Worm (Caenorhabditis elegans) whole organism, L2 larva: ENCODE measurements around the gene C18H7.1.

Experiments used
- egl-27 ChIP-seq: sonication (generic microtip); optimal IDR thresholded peaks from 3 replicates; lab custom pipeline; 2017; ENCODE audit warnings: missing biosample characterization, missing genetic modification reagents, missing genetic modification characterization
- elt-1 ChIP-seq: fragments of 150-350 bp; optimal IDR thresholded peaks from 2 replicates; lab custom pipeline; 2014; ENCODE audit warnings: missing biosample characterization, missing genetic modification characterization
- lin-13 ChIP-seq: fragments of 150-350 bp; optimal IDR thresholded peaks from 2 replicates; lab custom pipeline; 2014; ENCODE audit warnings: missing biosample characterization, missing genetic modification reagents, missing genetic modification characterization
- lsy-2 ChIP-seq, 2 experiments: fragments of 150-350 bp in 1 of 2; sonication (generic microtip) in 1 of 2; optimal IDR thresholded peaks; 2 replicates each; lab custom pipeline; 2014 to 2017; ENCODE audit warnings: missing biosample characterization in 2 of 2, missing genetic modification characterization in 2 of 2
- nhr-10 ChIP-seq: sonication (generic microtip); optimal IDR thresholded peaks from 2 replicates; lab custom pipeline; 2017; ENCODE audit warnings: missing biosample characterization, missing genetic modification characterization
- nhr-12 ChIP-seq: fragments of 150-350 bp; optimal IDR thresholded peaks from 2 replicates; lab custom pipeline; 2014; ENCODE audit warnings: missing biosample characterization, missing genetic modification characterization
- nhr-237 ChIP-seq: fragments of 150-350 bp; optimal IDR thresholded peaks from 2 replicates; lab custom pipeline; 2014; ENCODE audit warnings: missing biosample characterization, missing genetic modification characterization
- nhr-77 ChIP-seq: fragments of 150-350 bp; optimal IDR thresholded peaks from 2 replicates; lab custom pipeline; 2014; ENCODE audit warnings: missing biosample characterization, missing genetic modification characterization

- TF ChIP-seq nhr-77 (tag; lab: Kevin White, UChicago): no peak
- no peak for TF ChIP-seq elt-1 (tag; lab: Kevin White, UChicago)
- TF ChIP-seq nhr-237 (tag; lab: Kevin White, UChicago): no peak
- no peak for TF ChIP-seq nhr-12 (tag; lab: Kevin White, UChicago)
- no peak for TF ChIP-seq lsy-2 (tag; optimal IDR thresholded peaks at IDR 0.05; lab: Kevin White, UChicago)
- no peak for TF ChIP-seq nhr-10 (tag; lab: Kevin White, UChicago)
- no peak for TF ChIP-seq lin-13 (GFP tag; lab: Kevin White, UChicago)
- TF ChIP-seq egl-27: no peak
Measured at ce11 chrIV:587729-588128, 27.6 kb upstream of the C18H7.1 start, which contains the start of gene C18H7.12.
